Fruit fly (Drosophila melanogaster) whole organism, prepupa: ENCODE measurements around the gene mag.
A peak's percentile ranks its signal among the peaks of the same experiment; 100 is the strongest.

Experiments
- Blimp-1 ChIP-seq: fragments of 200-800 bp; sonication (Bioruptor generic); optimal IDR thresholded peaks from 3 replicates; lab custom pipeline; 2017; ENCODE audit warnings: missing biosample characterization, missing genetic modification characterization, mild to moderate bottlenecking, moderate library complexity, missing genetic modification reagents
- CG10631 ChIP-seq: fragments of 200-800 bp; sonication (Bioruptor generic); optimal IDR thresholded peaks from 2 replicates; lab custom pipeline; 2016; ENCODE audit warnings: missing biosample characterization, missing genetic modification characterization
- CG10669 ChIP-seq: fragments of 200-800 bp; sonication (Bioruptor generic); optimal IDR thresholded peaks from 3 replicates; lab custom pipeline; 2018; ENCODE audit warnings: missing biosample characterization, mild to moderate bottlenecking, missing genetic modification characterization, moderate library complexity
- CG11294 ChIP-seq: fragments of 200-800 bp; sonication (Bioruptor generic); IDR thresholded peaks from 2 replicates; pipeline ENCODE4 v1.3.6; 2022; ENCODE audit warnings: missing biosample characterization, missing genetic modification characterization
- CG1621 ChIP-seq: fragments of 200-800 bp; sonication (Bioruptor generic); optimal IDR thresholded peaks from 3 replicates; lab custom pipeline; 2018; ENCODE audit warnings: missing biosample characterization, mild to moderate bottlenecking, missing genetic modification characterization
- CG16779 ChIP-seq: fragments of 200-800 bp; sonication (Bioruptor generic); optimal IDR thresholded peaks from 3 replicates; lab custom pipeline; 2017; ENCODE audit warnings: missing biosample characterization, mild to moderate bottlenecking, missing genetic modification characterization
- CG3032 ChIP-seq: fragments of 200-800 bp; optimal IDR thresholded peaks from 2 replicates; lab custom pipeline; 2019; ENCODE audit warnings: missing biosample characterization, mild to moderate bottlenecking, missing genetic modification characterization, moderate library complexity
- CG31627 ChIP-seq: fragments of 200-800 bp; sonication (Bioruptor generic); optimal IDR thresholded peaks from 3 replicates; lab custom pipeline; 2016; ENCODE audit warnings: missing biosample characterization, missing genetic modification characterization
- CG32006 ChIP-seq: fragments of 200-800 bp; sonication (Bioruptor generic); optimal IDR thresholded peaks from 3 replicates; lab custom pipeline; 2017; ENCODE audit warnings: missing biosample characterization, mild to moderate bottlenecking, missing genetic modification characterization
- CG3919 ChIP-seq: fragments of 200-800 bp; sonication (Bioruptor generic); optimal IDR thresholded peaks from 3 replicates; lab custom pipeline; 2016; ENCODE audit warnings: missing biosample characterization, missing genetic modification characterization
- CG4318 ChIP-seq: fragments of 200-800 bp; sonication (Bioruptor generic); optimal IDR thresholded peaks from 3 replicates; lab custom pipeline; 2017; ENCODE audit warnings: missing biosample characterization, mild to moderate bottlenecking, missing genetic modification characterization
- CG6163 ChIP-seq: fragments of 200-800 bp; sonication (Bioruptor generic); IDR thresholded peaks from 3 replicates; pipeline ENCODE4 v1.3.6; 2022; ENCODE audit warnings: missing biosample characterization, missing genetic modification characterization
- CG6276 ChIP-seq: fragments of 200-800 bp; sonication (Bioruptor generic); optimal IDR thresholded peaks from 2 replicates; lab custom pipeline; 2017; ENCODE audit warnings: missing biosample characterization, mild to moderate bottlenecking, missing genetic modification characterization
- CG6792 ChIP-seq: fragments of 200-800 bp; sonication (Bioruptor generic); optimal IDR thresholded peaks from 3 replicates; lab custom pipeline; 2016; ENCODE audit warnings: missing biosample characterization, missing genetic modification characterization
- CG6808 ChIP-seq: fragments of 200-800 bp; sonication (Bioruptor generic); optimal IDR thresholded peaks from 3 replicates; lab custom pipeline; 2017; ENCODE audit warnings: missing biosample characterization, missing genetic modification characterization, mild to moderate bottlenecking, moderate library complexity, missing genetic modification reagents
- CG6854 ChIP-seq: fragments of 200-800 bp; sonication (Bioruptor generic); optimal IDR thresholded peaks from 2 replicates; lab custom pipeline; 2017; ENCODE audit warnings: missing biosample characterization, mild to moderate bottlenecking, missing genetic modification characterization
- CG7368 ChIP-seq: fragments of 200-800 bp; sonication (Bioruptor generic); optimal IDR thresholded peaks from 3 replicates; lab custom pipeline; 2016; ENCODE audit warnings: missing biosample characterization, missing genetic modification characterization
- CG8119 ChIP-seq: fragments of 200-800 bp; sonication (Bioruptor generic); IDR thresholded peaks from 3 replicates; pipeline ENCODE4 v1.3.6; 2022; ENCODE audit warnings: missing biosample characterization, missing genetic modification characterization
- CG8319 ChIP-seq: fragments of 200-800 bp; sonication (Bioruptor generic); optimal IDR thresholded peaks from 3 replicates; lab custom pipeline; 2016; ENCODE audit warnings: missing biosample characterization, missing genetic modification characterization
- CG8632 ChIP-seq: fragments of 200-800 bp; sonication (Bioruptor generic); optimal IDR thresholded peaks from 3 replicates; lab custom pipeline; 2016; ENCODE audit warnings: missing biosample characterization, missing genetic modification characterization
- Eip78C ChIP-seq: fragments of 200-800 bp; sonication (Bioruptor generic); peaks from one replicate; lab custom pipeline; 2016; ENCODE audit warnings: missing biosample characterization, missing genetic modification characterization
- Eip93F ChIP-seq: fragments of 200-800 bp; sonication (Bioruptor generic); optimal IDR thresholded peaks from 2 replicates; lab custom pipeline; 2016; ENCODE audit warnings: missing biosample characterization, mild to moderate bottlenecking, missing genetic modification characterization
- Ets21C ChIP-seq: fragments of 200-800 bp; sonication (Bioruptor generic); optimal IDR thresholded peaks from 3 replicates; lab custom pipeline; 2016; ENCODE audit warnings: missing biosample characterization, missing genetic modification characterization
- Ets96B ChIP-seq: fragments of 200-800 bp; optimal IDR thresholded peaks from 2 replicates; lab custom pipeline; 2019; ENCODE audit warnings: missing biosample characterization, mild to moderate bottlenecking, missing genetic modification characterization, moderate library complexity
- Gug ChIP-seq: fragments of 200-800 bp; sonication (Bioruptor generic); IDR thresholded peaks from 2 replicates; pipeline ENCODE4 v1.3.6; 2022; ENCODE audit warnings: missing biosample characterization, missing genetic modification characterization
- Hr39 ChIP-seq: fragments of 200-800 bp; sonication (Bioruptor generic); optimal IDR thresholded peaks from 2 replicates; lab custom pipeline; 2016; ENCODE audit warnings: missing biosample characterization, missing genetic modification characterization
- Hr4 ChIP-seq: fragments of 200-800 bp; sonication (Bioruptor generic); optimal IDR thresholded peaks from 3 replicates; lab custom pipeline; 2016; ENCODE audit warnings: missing biosample characterization, missing genetic modification characterization
- Met ChIP-seq: fragments of 200-800 bp; sonication (Bioruptor generic); optimal IDR thresholded peaks from 3 replicates; lab custom pipeline; 2016; ENCODE audit warnings: missing biosample characterization, missing genetic modification characterization
- OdsH ChIP-seq: fragments of 200-800 bp; sonication (Bioruptor generic); optimal IDR thresholded peaks from 3 replicates; lab custom pipeline; 2016; ENCODE audit warnings: missing biosample characterization, missing genetic modification characterization
- Smox ChIP-seq: fragments of 200-800 bp; sonication (Bioruptor generic); optimal IDR thresholded peaks from 3 replicates; lab custom pipeline; 2016; ENCODE audit warnings: missing biosample characterization, missing genetic modification characterization
- Sox102F ChIP-seq: fragments of 200-800 bp; sonication (Bioruptor generic); optimal IDR thresholded peaks from 2 replicates; lab custom pipeline; 2016; ENCODE audit warnings: missing biosample characterization, mild to moderate bottlenecking, missing genetic modification characterization
- Sox15 ChIP-seq: fragments of 200-800 bp; sonication (Bioruptor generic); optimal IDR thresholded peaks from 3 replicates; lab custom pipeline; 2016; ENCODE audit warnings: missing biosample characterization, missing genetic modification characterization
- achi ChIP-seq: fragments of 200-800 bp; sonication (Bioruptor generic); optimal IDR thresholded peaks from 3 replicates; lab custom pipeline; 2016; ENCODE audit warnings: missing biosample characterization, missing genetic modification characterization
- cyc ChIP-seq: fragments of 200-800 bp; sonication (Bioruptor generic); optimal IDR thresholded peaks from 3 replicates; lab custom pipeline; 2016; ENCODE audit warnings: missing biosample characterization, missing genetic modification characterization
- dsx ChIP-seq: fragments of 200-800 bp; optimal IDR thresholded peaks from 3 replicates; lab custom pipeline; 2019; ENCODE audit warnings: missing biosample characterization, mild to moderate bottlenecking, missing genetic modification characterization, moderate library complexity; ENCODE audit not compliant: poor library complexity, severe bottlenecking
- eg ChIP-seq: fragments of 200-800 bp; sonication (Bioruptor generic); IDR thresholded peaks from 3 replicates; pipeline ENCODE4 v1.3.6; 2022; ENCODE audit warnings: missing biosample characterization, missing genetic modification characterization
- fd59A ChIP-seq: fragments of 200-800 bp; sonication (Bioruptor generic); optimal IDR thresholded peaks from 2 replicates; lab custom pipeline; 2017; ENCODE audit warnings: missing biosample characterization, mild to moderate bottlenecking, missing genetic modification characterization, missing genetic modification reagents
- fd85E ChIP-seq: fragments of 200-800 bp; sonication (Bioruptor generic); optimal IDR thresholded peaks from 3 replicates; lab custom pipeline; 2016; ENCODE audit warnings: missing biosample characterization, missing genetic modification characterization
- fkh ChIP-seq: fragments of 200-800 bp; sonication (Bioruptor generic); optimal IDR thresholded peaks from 3 replicates; lab custom pipeline; 2017; ENCODE audit warnings: missing biosample characterization, mild to moderate bottlenecking, missing genetic modification characterization, moderate library complexity
- lz ChIP-seq: fragments of 200-800 bp; sonication (Bioruptor generic); optimal IDR thresholded peaks from 3 replicates; lab custom pipeline; 2016; ENCODE audit warnings: missing biosample characterization, missing genetic modification characterization
- net ChIP-seq: fragments of 200-800 bp; sonication (Bioruptor generic); optimal IDR thresholded peaks from 3 replicates; lab custom pipeline; 2016; ENCODE audit warnings: missing biosample characterization, missing genetic modification characterization
- salr ChIP-seq, 2 experiments: fragments of 200-800 bp; sonication (Bioruptor generic); optimal IDR thresholded peaks; 3 replicates each; lab custom pipeline; 2016 to 2018; ENCODE audit warnings: missing biosample characterization in 2 of 2, missing genetic modification characterization in 2 of 2, mild to moderate bottlenecking in 1 of 2
- spab ChIP-seq: fragments of 200-800 bp; sonication (Bioruptor generic); optimal IDR thresholded peaks from 2 replicates; lab custom pipeline; 2017; ENCODE audit warnings: missing biosample characterization, mild to moderate bottlenecking, missing genetic modification characterization, missing genetic modification reagents
- ss ChIP-seq, 2 experiments: fragments of 200-800 bp; sonication (Bioruptor generic); optimal IDR thresholded peaks; 2 replicates in 1 of 2; 3 replicates in 1 of 2; lab custom pipeline; 2017 to 2018; ENCODE audit warnings: mild to moderate bottlenecking in 2 of 2, missing biosample characterization in 2 of 2, missing genetic modification characterization in 2 of 2, moderate library complexity in 1 of 2
- svp ChIP-seq: fragments of 200-800 bp; sonication (Bioruptor generic); peaks from one replicate; lab custom pipeline; 2016; ENCODE audit warnings: missing biosample characterization, missing genetic modification characterization

Gene mag

dm6 chr3L:20447957-20448356, 12.5 kb upstream of the mag start (continued):
- no peak for TF ChIP-seq fd59A
- peak; percentile 7 for TF ChIP-seq dsx (GFP tag; lab: Kevin White, UChicago)
- peak; percentile 70 for TF ChIP-seq Eip78C (GFP tag; lab: Kevin White, UChicago)
- TF ChIP-seq fkh (GFP tag; lab: Kevin White, UChicago) = peak; percentile 81
- TF ChIP-seq CG8119 (GFP tag; lab: Robert Waterston, UW) = no peak
- TF ChIP-seq CG3032 (tag; lab: Kevin White, UChicago) = no peak
- peak; percentile 23 for TF ChIP-seq Met (GFP tag; lab: Kevin White, UChicago)
- no peak for TF ChIP-seq CG10631 (GFP tag; lab: Kevin White, UChicago)

DNA sequence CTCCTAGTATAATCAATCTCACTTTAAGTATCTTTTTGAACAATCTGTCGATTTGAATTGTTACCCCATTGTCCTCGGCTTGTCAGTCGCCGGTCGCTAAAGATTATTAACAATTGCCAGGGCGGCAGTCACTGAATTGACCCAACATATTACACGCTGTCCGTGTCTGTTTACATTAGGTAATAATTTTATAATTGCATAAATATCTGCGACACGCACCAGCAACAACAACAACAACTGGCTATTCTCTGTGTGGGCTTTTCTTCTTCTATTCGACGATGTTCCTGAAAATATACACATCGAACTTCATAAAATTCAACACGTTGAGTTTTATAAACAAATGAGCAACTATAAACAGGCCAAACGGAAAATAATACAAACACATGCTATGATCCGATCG, 11.7 kb upstream of the mag start:
- TF ChIP-seq CG6276 (GFP tag; lab: Kevin White, UChicago) (no peak), svp (GFP tag; lab: Kevin White, UChicago) (peak; percentile 49)

dm6 chr3L:20452813-20453682, 7.4 kb upstream of the mag start, which contains the start of gene CG5199:
CG5199 (minus strand) TSS chr3L:20452864.
- TF ChIP-seq Eip93F (GFP tag; lab: Kevin White, UChicago) (no peak), spab (GFP tag; lab: Kevin White, UChicago) (no peak), lz (GFP tag; lab: Kevin White, UChicago) (peak; percentile 62), Hr39 (GFP tag; lab: Kevin White, UChicago) (peak; percentile 48), CG8119 (GFP tag; lab: Robert Waterston, UW) (no peak), CG6854 (GFP tag; lab: Kevin White, UChicago) (no peak), CG6163 (GFP tag; lab: Robert Waterston, UW) (peak; percentile 42; the same call in 1 of the 3 replicates), Eip78C (GFP tag; lab: Kevin White, UChicago) (no peak), fd59A (no peak), eg (GFP tag; lab: Robert Waterston, UW) (no peak; the same call in 2 of the 3 replicates), CG31627 (GFP tag; lab: Kevin White, UChicago) (peak; percentile 52), Sox15 (peak; percentile 37), CG10669 (GFP tag; lab: Kevin White, UChicago) (peak; percentile 49), Ets21C (no peak), CG8319 (GFP tag; lab: Kevin White, UChicago) (no peak), Sox102F (GFP tag; lab: Kevin White, UChicago) (peak; percentile 1), Smox (GFP tag; lab: Kevin White, UChicago) (no peak), cyc (GFP tag; lab: Kevin White, UChicago) (peak; percentile 74), ss (GFP tag; optimal IDR thresholded peaks at IDR 0.05; lab: Kevin White, UChicago) (no peak), CG6792 (GFP tag; lab: Kevin White, UChicago) (peak; percentile 48), fd85E (GFP tag; lab: Kevin White, UChicago) (no peak), CG7368 (GFP tag; lab: Kevin White, UChicago) (peak; percentile 5), Gug (GFP tag; lab: Robert Waterston, UW) (peak; percentile 65), Hr4 (GFP tag; lab: Kevin White, UChicago) (peak; percentile 12), CG3919 (GFP tag; lab: Kevin White, UChicago) (peak; percentile 68), CG6276 (GFP tag; lab: Kevin White, UChicago) (no peak), CG1621 (no peak), dsx (GFP tag; lab: Kevin White, UChicago) (no peak), Ets96B (tag; lab: Kevin White, UChicago) (peak; percentile 71), Blimp-1 (peak; percentile 11), CG4318 (peak; percentile 49), CG32006 (GFP tag; lab: Kevin White, UChicago) (peak; percentile 63), CG16779 (tag; lab: Kevin White, UChicago) (no peak), net (no peak), salr (GFP tag; optimal IDR thresholded peaks at IDR 0.05; lab: Kevin White, UChicago) (peak in 1 of 2 experiments; percentile 30), CG11294 (GFP tag; lab: Robert Waterston, UW) (peak; percentile 48; the same call in 1 of the 2 replicates), CG6808 (GFP tag; lab: Kevin White, UChicago) (no peak), OdsH (GFP tag; lab: Kevin White, UChicago) (peak; percentile 53), CG8632 (GFP tag; lab: Kevin White, UChicago) (peak; percentile 33), CG3032 (tag; lab: Kevin White, UChicago) (peak; percentile 79), achi (peak; percentile 57)
